Worm (Caenorhabditis elegans) whole organism, L1 larva: ENCODE results near the gene rpn-6.1.
A peak's percentile ranks its signal among the peaks of the same experiment; 100 is the strongest.

Source experiments
- C04F5.9 ChIP-seq: sonication (generic microtip); optimal IDR thresholded peaks from 2 replicates; lab custom pipeline; 2016; ENCODE audit warnings: missing genetic modification characterization, missing compliant biosample characterization
- C34B4.2 ChIP-seq: sonication (generic microtip); optimal IDR thresholded peaks from 2 replicates; lab custom pipeline; 2017; ENCODE audit warnings: mild to moderate bottlenecking, missing genetic modification characterization, missing compliant biosample characterization
- F16B12.6 ChIP-seq: fragments of 150-350 bp; optimal IDR thresholded peaks from 2 replicates; lab custom pipeline; 2014; ENCODE audit warnings: missing biosample characterization, missing genetic modification characterization
- aha-1 ChIP-seq: fragments of 150-350 bp; optimal IDR thresholded peaks from 2 replicates; lab custom pipeline; 2014; ENCODE audit warnings: missing biosample characterization, missing genetic modification characterization
- alr-1 ChIP-seq: fragments of 200-800 bp; sonication (Bioruptor generic); optimal IDR thresholded peaks from 2 replicates; lab custom pipeline; 2018; ENCODE audit warnings: borderline replicate concordance, mild to moderate bottlenecking, missing genetic modification characterization, missing compliant biosample characterization
- aly-2 ChIP-seq: fragments of 150-350 bp; optimal IDR thresholded peaks from 2 replicates; lab custom pipeline; 2014; ENCODE audit warnings: missing biosample characterization, missing genetic modification characterization
- blmp-1 ChIP-seq: fragments of 150-350 bp; optimal IDR thresholded peaks from 2 replicates; lab custom pipeline; 2014; ENCODE audit warnings: missing biosample characterization, missing genetic modification characterization
- ceh-63 ChIP-seq: fragments of 200-800 bp; sonication (Bioruptor generic); optimal IDR thresholded peaks from 2 replicates; lab custom pipeline; 2018; ENCODE audit warnings: mild to moderate bottlenecking, missing genetic modification characterization, missing compliant biosample characterization
- ceh-8 ChIP-seq: fragments of 200-800 bp; sonication (Bioruptor generic); optimal IDR thresholded peaks from 2 replicates; lab custom pipeline; 2018; ENCODE audit warnings: mild to moderate bottlenecking, missing genetic modification characterization, moderate library complexity, missing compliant biosample characterization
- ceh-82 ChIP-seq, 3 experiments: fragments of 150-350 bp in 1 of 3; sonication (generic microtip) in 2 of 3; optimal IDR thresholded peaks; 2 replicates each; lab custom pipeline; 2014 to 2017; ENCODE audit warnings: missing biosample characterization in 3 of 3, missing genetic modification characterization in 3 of 3
- ceh-88 ChIP-seq: fragments of 200-800 bp; sonication (Bioruptor generic); IDR thresholded peaks from 2 replicates; pipeline ENCODE4 v1.3.6; 2022; ENCODE audit warnings: missing genetic modification characterization, missing compliant biosample characterization
- ceh-90 ChIP-seq: sonication (generic microtip); optimal IDR thresholded peaks from 2 replicates; lab custom pipeline; 2016; ENCODE audit warnings: missing genetic modification characterization, missing compliant biosample characterization
- ces-1 ChIP-seq: fragments of 150-350 bp; optimal IDR thresholded peaks from 2 replicates; lab custom pipeline; 2014; ENCODE audit warnings: missing biosample characterization, missing genetic modification reagents, missing genetic modification characterization
- efl-1 ChIP-seq, 4 experiments: fragments of 150-350 bp; optimal IDR thresholded peaks in 3 of 4; peaks in 1 of 4; 1 replicate in 1 of 4; 2 replicates in 3 of 4; lab custom pipeline; 2014; ENCODE audit warnings: missing biosample characterization in 2 of 4, missing genetic modification characterization in 2 of 4, missing genetic modification reagents in 2 of 4
- egl-27 ChIP-seq, 2 experiments: fragments of 150-350 bp in 1 of 2; sonication (generic microtip); optimal IDR thresholded peaks; 3 replicates each; lab custom pipeline; 2017 to 2018; ENCODE audit warnings: missing biosample characterization in 2 of 2, missing genetic modification characterization in 2 of 2, missing genetic modification reagents in 2 of 2
- elt-3 ChIP-seq, 6 experiments: fragments of 150-350 bp in 1 of 6; sonication (generic microtip); optimal IDR thresholded peaks; 2 replicates each; lab custom pipeline; 2017 to 2018; ENCODE audit warnings: missing biosample characterization in 6 of 6, missing genetic modification characterization in 6 of 6, inconsistent platforms in 1 of 6
- hlh-17 ChIP-seq: fragments of 200-800 bp; sonication (Bioruptor generic); optimal IDR thresholded peaks from 2 replicates; lab custom pipeline; 2018; ENCODE audit warnings: missing genetic modification characterization, mild to moderate bottlenecking, missing compliant biosample characterization, moderate library complexity, borderline replicate concordance
- hpl-2 ChIP-seq: fragments of 150-350 bp; optimal IDR thresholded peaks from 2 replicates; lab custom pipeline; 2014; ENCODE audit warnings: missing biosample characterization, missing genetic modification reagents, missing genetic modification characterization
- lin-13 ChIP-seq: fragments of 150-350 bp; optimal IDR thresholded peaks from 2 replicates; lab custom pipeline; 2014; ENCODE audit warnings: missing biosample characterization, missing genetic modification reagents, missing genetic modification characterization
- lin-14 ChIP-seq: fragments of 200-800 bp; sonication (Bioruptor generic); optimal IDR thresholded peaks from 2 replicates; lab custom pipeline; 2018; ENCODE audit warnings: mild to moderate bottlenecking, missing genetic modification characterization, moderate library complexity, missing compliant biosample characterization
- lin-39 ChIP-seq: fragments of 150-350 bp; optimal IDR thresholded peaks from 2 replicates; lab custom pipeline; 2014; ENCODE audit warnings: missing biosample characterization, missing genetic modification reagents, missing genetic modification characterization
- mef-2 ChIP-seq: fragments of 150-350 bp; optimal IDR thresholded peaks from 2 replicates; lab custom pipeline; 2014; ENCODE audit warnings: missing biosample characterization, missing genetic modification characterization
- nhr-11 ChIP-seq: fragments of 150-350 bp; optimal IDR thresholded peaks from 2 replicates; lab custom pipeline; 2014; ENCODE audit warnings: missing biosample characterization, missing genetic modification characterization
- nhr-12 ChIP-seq: sonication (generic microtip); optimal IDR thresholded peaks from 2 replicates; lab custom pipeline; 2017; ENCODE audit warnings: missing biosample characterization, missing genetic modification characterization
- nhr-20 ChIP-seq: sonication (generic microtip); optimal IDR thresholded peaks from 2 replicates; lab custom pipeline; 2016; ENCODE audit warnings: mild to moderate bottlenecking, missing genetic modification characterization, missing compliant biosample characterization
- nhr-77 ChIP-seq: fragments of 150-350 bp; optimal IDR thresholded peaks from 2 replicates; lab custom pipeline; 2014; ENCODE audit warnings: missing biosample characterization, missing genetic modification characterization
- nhr-84 ChIP-seq: sonication (generic microtip); optimal IDR thresholded peaks from 2 replicates; lab custom pipeline; 2017; ENCODE audit warnings: missing biosample characterization, missing genetic modification characterization
- pag-3 ChIP-seq: sonication (generic microtip); optimal IDR thresholded peaks from 2 replicates; lab custom pipeline; 2017; ENCODE audit warnings: missing genetic modification characterization, mild to moderate bottlenecking, missing compliant biosample characterization, antibody characterized with exemption, borderline replicate concordance; ENCODE audit not compliant: insufficient read depth
- pqm-1 ChIP-seq: sonication (generic microtip); optimal IDR thresholded peaks from 3 replicates; lab custom pipeline; 2017; ENCODE audit warnings: missing biosample characterization, missing genetic modification characterization
- rnt-1 ChIP-seq: sonication (generic microtip); optimal IDR thresholded peaks from 2 replicates; lab custom pipeline; 2016; ENCODE audit warnings: mild to moderate bottlenecking, missing genetic modification characterization, moderate library complexity, missing compliant biosample characterization
- skn-1 ChIP-seq: fragments of 150-350 bp; optimal IDR thresholded peaks from 2 replicates; lab custom pipeline; 2014; ENCODE audit warnings: missing biosample characterization, missing genetic modification characterization
- snpc-4 ChIP-seq: fragments of 150-350 bp; optimal IDR thresholded peaks from 2 replicates; lab custom pipeline; 2014; ENCODE audit warnings: missing biosample characterization, missing genetic modification characterization
- snu-23 ChIP-seq: sonication (generic microtip); optimal IDR thresholded peaks from 2 replicates; lab custom pipeline; 2016; ENCODE audit warnings: missing genetic modification characterization, missing compliant biosample characterization
- sup-37 ChIP-seq: fragments of 200-800 bp; sonication (Bioruptor generic); optimal IDR thresholded peaks from 2 replicates; lab custom pipeline; 2018; ENCODE audit warnings: mild to moderate bottlenecking, missing genetic modification characterization, missing compliant biosample characterization
- tbx-2 ChIP-seq: sonication (generic microtip); optimal IDR thresholded peaks from 2 replicates; lab custom pipeline; 2016; ENCODE audit warnings: missing genetic modification characterization, missing compliant biosample characterization
- tlp-1 ChIP-seq: fragments of 150-350 bp; optimal IDR thresholded peaks from 2 replicates; lab custom pipeline; 2014; ENCODE audit warnings: missing biosample characterization, missing genetic modification characterization
- unc-62 ChIP-seq: fragments of 150-350 bp; optimal IDR thresholded peaks from 2 replicates; lab custom pipeline; 2014; ENCODE audit warnings: missing biosample characterization, missing genetic modification reagents, missing genetic modification characterization
- unc-98 ChIP-seq: fragments of 200-800 bp; sonication (Bioruptor generic); IDR thresholded peaks from 2 replicates; pipeline ENCODE4 v1.3.6; 2022; ENCODE audit warnings: missing genetic modification characterization, missing compliant biosample characterization
- xbp-1 ChIP-seq: sonication (generic microtip); optimal IDR thresholded peaks from 2 replicates; lab custom pipeline; 2016; ENCODE audit warnings: missing genetic modification characterization, missing compliant biosample characterization
- zag-1 ChIP-seq: fragments of 150-350 bp; optimal IDR thresholded peaks from 2 replicates; lab custom pipeline; 2014; ENCODE audit warnings: missing biosample characterization, missing genetic modification characterization
- zip-4 ChIP-seq: fragments of 200-800 bp; sonication (Bioruptor generic); optimal IDR thresholded peaks from 2 replicates; lab custom pipeline; 2018; ENCODE audit warnings: mild to moderate bottlenecking, missing genetic modification characterization, moderate library complexity, missing compliant biosample characterization
- ztf-11 ChIP-seq, 2 experiments: sonication (generic microtip); optimal IDR thresholded peaks; 2 replicates each; lab custom pipeline; 2016 to 2017; ENCODE audit warnings: missing genetic modification characterization in 2 of 2, missing biosample characterization in 1 of 2, missing compliant biosample characterization in 1 of 2

rpn-6.1 gene

ce11 chrIII:6971662-6972284 lies 10.0 kb upstream of the rpn-6.1 start, which contains the start of the genes eef-1A.1 and rfc-4 (continued):
- TF ChIP-seq hpl-2 (GFP tag; lab: Kevin White, UChicago): peak; percentile 90
- no peak for TF ChIP-seq pqm-1 (tag; lab: Kevin White, UChicago)
- peak; percentile 51; the same call in 1 of the 2 replicates for TF ChIP-seq unc-98
- TF ChIP-seq tbx-2: peak; percentile 97
- peak; percentile 98 for TF ChIP-seq efl-1 (optimal IDR thresholded peaks at IDR 0.05; lab: Kevin White, UChicago)
- peak; percentile 94 to 99 for TF ChIP-seq efl-1 (GFP tag; optimal IDR thresholded peaks at IDR 0.05 in 1 of 2; lab: Kevin White, UChicago)
- TF ChIP-seq skn-1: peak; percentile 98
- peak; percentile 97 for TF ChIP-seq xbp-1 (tag; lab: Kevin White, UChicago)
- TF ChIP-seq zip-4 (GFP tag; lab: Kevin White, UChicago): peak; percentile 86
- peak; percentile 99 for TF ChIP-seq snu-23
- TF ChIP-seq pag-3 (tag; lab: Kevin White, UChicago): peak; percentile 78
- peak; percentile 57 for TF ChIP-seq nhr-84 (tag; lab: Kevin White, UChicago)
- peak; percentile 95 for TF ChIP-seq ceh-8
- TF ChIP-seq mef-2: peak; percentile 64
- TF ChIP-seq ceh-90 (tag; lab: Kevin White, UChicago): peak; percentile 59
- TF ChIP-seq snpc-4 (tag; lab: Kevin White, UChicago): peak; percentile 92
- TF ChIP-seq sup-37 (GFP tag; lab: Kevin White, UChicago): peak; percentile 54
- TF ChIP-seq C34B4.2: peak; percentile 0
- TF ChIP-seq aha-1 (tag; lab: Kevin White, UChicago): peak; percentile 82
- TF ChIP-seq unc-62 (GFP tag; lab: Kevin White, UChicago): peak; percentile 53
- peak; percentile 90 for TF ChIP-seq nhr-11
- no peak for TF ChIP-seq hlh-17
- TF ChIP-seq blmp-1 (tag; lab: Kevin White, UChicago): peak; percentile 92
- TF ChIP-seq nhr-20 (tag; lab: Kevin White, UChicago): peak; percentile 98
- peak in 1 of 2 experiments; percentile 85 for TF ChIP-seq ztf-11 (tag; optimal IDR thresholded peaks at IDR 0.05; lab: Kevin White, UChicago)
- peak; percentile 94 to 98 (median 96) for TF ChIP-seq ceh-82 (tag; optimal IDR thresholded peaks at IDR 0.05; lab: Kevin White, UChicago)
- TF ChIP-seq ceh-88 (GFP tag; lab: Robert Waterston, UW): peak; percentile 92
- TF ChIP-seq nhr-77 (tag; lab: Kevin White, UChicago): peak; percentile 96
- no peak for TF ChIP-seq ces-1
- peak in 1 of 2 experiments; percentile 5 for TF ChIP-seq egl-27 (tag; optimal IDR thresholded peaks at IDR 0.05; lab: Kevin White, UChicago)
- TF ChIP-seq C04F5.9 (tag; lab: Kevin White, UChicago): peak; percentile 99
- peak; percentile 11 for TF ChIP-seq ceh-63 (GFP tag; lab: Kevin White, UChicago)
- peak; percentile 93 for TF ChIP-seq aly-2 (tag; lab: Kevin White, UChicago)
- TF ChIP-seq lin-39 (tag; lab: Kevin White, UChicago): peak; percentile 91
- TF ChIP-seq nhr-12 (tag; lab: Kevin White, UChicago): no peak
- peak; percentile 97 for TF ChIP-seq lin-14 (GFP tag; lab: Kevin White, UChicago)
- TF ChIP-seq elt-3 (tag; optimal IDR thresholded peaks at IDR 0.05; lab: Kevin White, UChicago): peak; percentile 80 to 100 (median 92)
- peak; percentile 97 for TF ChIP-seq lin-13 (GFP tag; lab: Kevin White, UChicago)
- peak; percentile 81 for TF ChIP-seq zag-1 (tag; lab: Kevin White, UChicago)
- TF ChIP-seq, all 84 proteins: peak for 71

- TF ChIP-seq elt-3 (tag; optimal IDR thresholded peaks at IDR 0.05; lab: Kevin White, UChicago) (no peak), nhr-20 (tag; lab: Kevin White, UChicago) (no peak), pag-3 (tag; lab: Kevin White, UChicago) (no peak), tlp-1 (tag; lab: Kevin White, UChicago) (no peak), alr-1 (tag; lab: Kevin White, UChicago) (no peak), rnt-1 (tag; lab: Kevin White, UChicago) (peak; percentile 8), F16B12.6 (tag; lab: Kevin White, UChicago) (no peak), nhr-77 (tag; lab: Kevin White, UChicago) (no peak)
Measured at ce11 chrIII:6970744-6971143, 8.9 kb upstream of the rpn-6.1 start.
